Fruit fly (Drosophila melanogaster): ENCODE measurements around the gene CG5958.

CG5958 gene

dm6 chr2L:7401627-7402026 lies 31.7 kb downstream of the CG5958 start (continued):
- TF ChIP-seq Myb (GFP tag; optimal IDR thresholded peaks at IDR 0.05) (peak; percentile 15), unc-4 (GFP tag; IDR thresholded peaks at IDR 0.05; ENCODE audit: partially characterized antibody) (no peak), CG15073 (GFP tag; optimal IDR thresholded peaks at IDR 0.05) (no peak), CG9797 (GFP tag; optimal IDR thresholded peaks at IDR 0.05) (no peak), CG12236 (GFP tag; optimal IDR thresholded peaks at IDR 0.05) (no peak), Jarid2 (GFP tag; optimal IDR thresholded peaks at IDR 0.05) (no peak), Spps (tag; optimal IDR thresholded peaks at IDR 0.05) (peak; percentile 52), H2.0 (GFP tag; IDR thresholded peaks at IDR 0.05) (peak; percentile 74), trh (GFP tag; optimal IDR thresholded peaks at IDR 0.05) (peak; percentile 20), CG17612 (GFP tag; IDR thresholded peaks at IDR 0.05) (0 out of 2 replicates have a peak, but pooled peaks have one; percentile 53), crp (GFP tag; optimal IDR thresholded peaks at IDR 0.05) (no peak), NFAT (GFP tag; IDR thresholded peaks at IDR 0.05) (peak; percentile 51), Med (GFP tag) (peak; percentile 75), corto (GFP tag; optimal IDR thresholded peaks at IDR 0.05) (no peak), CG17359 (tag; optimal IDR thresholded peaks at IDR 0.05) (peak; percentile 80), odd (GFP tag; optimal IDR thresholded peaks at IDR 0.05) (peak; percentile 52), CG3163 (GFP tag; optimal IDR thresholded peaks at IDR 0.05) (no peak), gem (tag; optimal IDR thresholded peaks at IDR 0.05) (peak; percentile 80), CG15696 (tag; optimal IDR thresholded peaks at IDR 0.05) (peak; percentile 61), Ada2b (GFP tag; IDR thresholded peaks at IDR 0.05) (peak; percentile 88), CG4328 (GFP tag; optimal IDR thresholded peaks at IDR 0.05) (peak; percentile 29), CG10366 (GFP tag; IDR thresholded peaks at IDR 0.05) (peak; percentile 79), Hr51 (GFP tag; optimal IDR thresholded peaks at IDR 0.05) (peak in 1 of 2 experiments; percentile 88), nmo (GFP tag; optimal IDR thresholded peaks at IDR 0.05) (peak; percentile 79), CG7372 (GFP tag; IDR thresholded peaks at IDR 0.05) (peak; percentile 65; the same call in 1 of the 2 replicates), fd102C (GFP tag; optimal IDR thresholded peaks at IDR 0.05) (no peak), btn (GFP tag; optimal IDR thresholded peaks at IDR 0.05) (no peak), crc (GFP tag; optimal IDR thresholded peaks at IDR 0.05) (no peak), CG8924 (tag; optimal IDR thresholded peaks at IDR 0.05) (peak; percentile 75), CG10979 (tag; optimal IDR thresholded peaks at IDR 0.05) (peak; percentile 72), D (optimal IDR thresholded peaks at IDR 0.05) (no peak), D (GFP tag; optimal IDR thresholded peaks at IDR 0.05) (peak; percentile 16), Chrac-16 (GFP tag; optimal IDR thresholded peaks at IDR 0.05) (peak; percentile 53), CG6272 (GFP tag; IDR thresholded peaks at IDR 0.05) (peak; percentile 33), fd64A (GFP tag; optimal IDR thresholded peaks at IDR 0.05) (no peak), Eip74EF (GFP tag; optimal IDR thresholded peaks at IDR 0.05) (peak in 1 of 2 experiments; percentile 60), CrebB (tag; optimal IDR thresholded peaks at IDR 0.05) (no peak), insv (GFP tag; optimal IDR thresholded peaks at IDR 0.05) (no peak), CG18011 (GFP tag; optimal IDR thresholded peaks at IDR 0.05) (no peak), gcm (GFP tag; optimal IDR thresholded peaks at IDR 0.05) (peak; percentile 57), ato (GFP tag; IDR thresholded peaks at IDR 0.05; ENCODE audit: partially characterized antibody) (no peak), ap (GFP tag; IDR thresholded peaks at IDR 0.05) (no peak), ci (GFP tag; IDR thresholded peaks at IDR 0.05) (peak; percentile 81), mirr (GFP tag; optimal IDR thresholded peaks at IDR 0.05) (no peak), CG8290 (GFP tag; optimal IDR thresholded peaks at IDR 0.05) (no peak), CG8290 (tag; optimal IDR thresholded peaks at IDR 0.05) (peak in 1 of 2 experiments; percentile 16), CG2129 (GFP tag; IDR thresholded peaks at IDR 0.05; ENCODE audit: partially characterized antibody) (no peak), Gsc (GFP tag; IDR thresholded peaks at IDR 0.05) (no peak), CG15479 (GFP tag; optimal IDR thresholded peaks at IDR 0.05) (no peak), Oli (tag; optimal IDR thresholded peaks at IDR 0.05) (peak; percentile 66), Rx (GFP tag; IDR thresholded peaks at IDR 0.05) (no peak)
